Fruit fly (Drosophila melanogaster) whole organism, embryonic: ENCODE data around the gene CG31099.

ENCODE experiments used
- Atf-2 ChIP-seq: fragments of 200-800 bp; sonication (Bioruptor generic); optimal IDR thresholded peaks from 2 replicates; lab custom pipeline; 2016; ENCODE audit warnings: missing biosample characterization, missing genetic modification characterization
- CG10654 ChIP-seq: fragments of 200-800 bp; sonication (Bioruptor generic); optimal IDR thresholded peaks from 2 replicates; lab custom pipeline; 2016; ENCODE audit warnings: missing biosample characterization, missing genetic modification characterization
- CG10979 ChIP-seq: fragments of 200-800 bp; sonication (Bioruptor generic); optimal IDR thresholded peaks from 2 replicates; lab custom pipeline; 2018; ENCODE audit warnings: missing biosample characterization, mild to moderate bottlenecking, missing genetic modification characterization, moderate library complexity
- CG11093 ChIP-seq: fragments of 200-800 bp; sonication (Bioruptor generic); IDR thresholded peaks from 3 replicates; pipeline ENCODE4 v1.3.6; 2022; ENCODE audit warnings: missing biosample characterization, missing genetic modification characterization
- CG11398 ChIP-seq: fragments of 200-800 bp; sonication (Bioruptor generic); optimal IDR thresholded peaks from 2 replicates; lab custom pipeline; 2016; ENCODE audit warnings: missing biosample characterization, missing genetic modification characterization
- CG13624 ChIP-seq: fragments of 200-800 bp; sonication (Bioruptor generic); optimal IDR thresholded peaks from 2 replicates; lab custom pipeline; 2016; ENCODE audit warnings: missing biosample characterization, missing genetic modification characterization
- CG14014 ChIP-seq: fragments of 200-800 bp; sonication (Bioruptor generic); IDR thresholded peaks from 2 replicates; pipeline ENCODE4 v1.3.6; 2022; ENCODE audit warnings: missing biosample characterization, missing genetic modification characterization
- CG18599 ChIP-seq: fragments of 200-800 bp; sonication (Bioruptor generic); optimal IDR thresholded peaks from 3 replicates; lab custom pipeline; 2017; ENCODE audit warnings: missing biosample characterization, missing genetic modification characterization, mild to moderate bottlenecking, moderate library complexity, missing genetic modification reagents
- CG3065 ChIP-seq: fragments of 200-800 bp; sonication (Bioruptor generic); optimal IDR thresholded peaks from 2 replicates; lab custom pipeline; 2016; ENCODE audit warnings: missing biosample characterization, missing genetic modification characterization
- CG31388 ChIP-seq: fragments of 200-800 bp; sonication (Bioruptor generic); optimal IDR thresholded peaks from 2 replicates; lab custom pipeline; 2016; ENCODE audit warnings: missing biosample characterization, missing genetic modification characterization
- CG34422 ChIP-seq: fragments of 200-800 bp; sonication (Bioruptor generic); IDR thresholded peaks from 3 replicates; pipeline ENCODE4 v1.3.6; 2022; ENCODE audit warnings: missing biosample characterization, missing genetic modification characterization
- CG6654 ChIP-seq: fragments of 200-800 bp; sonication (Bioruptor generic); optimal IDR thresholded peaks from 2 replicates; lab custom pipeline; 2017; ENCODE audit warnings: missing biosample characterization, mild to moderate bottlenecking, missing genetic modification characterization
- CG6791 ChIP-seq: fragments of 200-800 bp; sonication (Bioruptor generic); IDR thresholded peaks from 3 replicates; pipeline ENCODE4 v1.3.6; 2022; ENCODE audit warnings: missing biosample characterization, missing genetic modification characterization; ENCODE audit not compliant: partially characterized antibody
- CG7271 ChIP-seq: fragments of 200-800 bp; sonication (Bioruptor generic); optimal IDR thresholded peaks from 2 replicates; lab custom pipeline; 2018; ENCODE audit warnings: missing biosample characterization, mild to moderate bottlenecking, missing genetic modification characterization, moderate library complexity
- CG7372 ChIP-seq: fragments of 200-800 bp; sonication (Bioruptor generic); IDR thresholded peaks from 2 replicates; pipeline ENCODE4 v1.3.6; 2022; ENCODE audit warnings: missing biosample characterization, missing genetic modification characterization
- CG8478 ChIP-seq: fragments of >200 bp; optimal IDR thresholded peaks from 2 replicates; lab custom pipeline; 2018
- CHES-1-like ChIP-seq: fragments of 200-800 bp; sonication (Bioruptor generic); optimal IDR thresholded peaks from 2 replicates; lab custom pipeline; 2016; ENCODE audit warnings: missing biosample characterization, missing genetic modification characterization
- D19A ChIP-seq: fragments of 200-800 bp; optimal IDR thresholded peaks from 3 replicates; lab custom pipeline; 2019; ENCODE audit warnings: missing biosample characterization, mild to moderate bottlenecking, missing genetic modification characterization, moderate library complexity
- E2f2 ChIP-seq: fragments of 200-800 bp; sonication (Bioruptor generic); IDR thresholded peaks from 2 replicates; pipeline ENCODE4 v1.3.6; 2022; ENCODE audit warnings: missing biosample characterization, missing genetic modification characterization
- Fer2 ChIP-seq: fragments of 200-800 bp; sonication (Bioruptor generic); optimal IDR thresholded peaks from 2 replicates; lab custom pipeline; 2018; ENCODE audit warnings: missing biosample characterization, mild to moderate bottlenecking, missing genetic modification characterization, moderate library complexity
- HLH3B ChIP-seq: fragments of 200-800 bp; sonication (Bioruptor generic); IDR thresholded peaks from 2 replicates; pipeline ENCODE4 v1.3.6; 2022; ENCODE audit warnings: missing biosample characterization, missing genetic modification characterization
- Hsf ChIP-seq: fragments of 200-800 bp; sonication (Bioruptor generic); optimal IDR thresholded peaks from 3 replicates; lab custom pipeline; 2016; ENCODE audit warnings: missing biosample characterization, missing genetic modification characterization
- caup ChIP-seq: fragments of 200-800 bp; sonication (Bioruptor generic); optimal IDR thresholded peaks from 3 replicates; lab custom pipeline; 2017; ENCODE audit warnings: missing biosample characterization, mild to moderate bottlenecking, missing genetic modification characterization, moderate library complexity; ENCODE audit not compliant: severe bottlenecking
- ci ChIP-seq: fragments of 200-800 bp; sonication (Bioruptor generic); IDR thresholded peaks from 3 replicates; pipeline ENCODE4 v1.3.6; 2022; ENCODE audit warnings: missing biosample characterization, missing genetic modification characterization
- da ChIP-seq: fragments of 200-800 bp; sonication (Bioruptor generic); optimal IDR thresholded peaks from 2 replicates; lab custom pipeline; 2016; ENCODE audit warnings: missing biosample characterization, missing genetic modification characterization
- gcm2 ChIP-seq: fragments of 200-800 bp; sonication (Bioruptor generic); optimal IDR thresholded peaks from 2 replicates; lab custom pipeline; 2016; ENCODE audit warnings: missing biosample characterization, missing genetic modification characterization
- grn ChIP-seq: fragments of 200-800 bp; sonication (Bioruptor generic); optimal IDR thresholded peaks from 3 replicates; lab custom pipeline; 2017; ENCODE audit warnings: missing biosample characterization, missing genetic modification characterization
- kah ChIP-seq: fragments of 200-800 bp; sonication (Bioruptor generic); optimal IDR thresholded peaks from 2 replicates; lab custom pipeline; 2018; ENCODE audit warnings: missing biosample characterization, mild to moderate bottlenecking, missing genetic modification characterization
- lbe ChIP-seq: fragments of 200-800 bp; sonication (Bioruptor generic); optimal IDR thresholded peaks from 2 replicates; lab custom pipeline; 2016; ENCODE audit warnings: missing biosample characterization, mild to moderate bottlenecking, missing genetic modification characterization
- lov ChIP-seq, 2 experiments: fragments of 200-800 bp in 1 of 2; fragments of >200 bp in 1 of 2; sonication (Bioruptor generic) in 1 of 2; IDR thresholded peaks in 1 of 2; optimal IDR thresholded peaks in 1 of 2; 2 replicates in 1 of 2; 3 replicates in 1 of 2; pipeline versions ENCODE4 v1.3.6 to Lab custom; 2017 to 2022; ENCODE audit warnings: missing biosample characterization in 1 of 2, missing genetic modification characterization in 1 of 2
- mirr ChIP-seq: fragments of 200-800 bp; sonication (Bioruptor generic); optimal IDR thresholded peaks from 3 replicates; lab custom pipeline; 2018; ENCODE audit warnings: missing biosample characterization, mild to moderate bottlenecking, missing genetic modification characterization
- nerfin-2 ChIP-seq: fragments of 200-800 bp; sonication (Bioruptor generic); IDR thresholded peaks from 2 replicates; pipeline ENCODE4 v1.3.6; 2022; ENCODE audit warnings: missing biosample characterization, missing genetic modification characterization; ENCODE audit not compliant: partially characterized antibody
- run ChIP-seq: fragments of 200-800 bp; sonication (Bioruptor generic); optimal IDR thresholded peaks from 3 replicates; lab custom pipeline; 2018; ENCODE audit warnings: missing biosample characterization, mild to moderate bottlenecking, missing genetic modification characterization
- sens ChIP-seq: fragments of 200-800 bp; sonication (Bioruptor generic); peaks from one replicate; lab custom pipeline; 2016; ENCODE audit warnings: missing biosample characterization, missing genetic modification characterization
- sug ChIP-seq: fragments of 200-800 bp; optimal IDR thresholded peaks from 2 replicates; lab custom pipeline; 2019; ENCODE audit warnings: missing biosample characterization, mild to moderate bottlenecking, missing genetic modification characterization, moderate library complexity
- unc-4 ChIP-seq: fragments of 200-800 bp; sonication (Bioruptor generic); IDR thresholded peaks from 2 replicates; pipeline ENCODE4 v1.3.6; 2022; ENCODE audit warnings: missing biosample characterization, missing genetic modification characterization; ENCODE audit not compliant: partially characterized antibody
- zf30C ChIP-seq: fragments of 200-800 bp; sonication (Bioruptor generic); optimal IDR thresholded peaks from 3 replicates; lab custom pipeline; 2018; ENCODE audit warnings: missing biosample characterization, mild to moderate bottlenecking, missing genetic modification characterization

Gene CG31099

dm6 chr3R:25260670-25261069 lies 50.1 kb downstream of the CG31099 start (continued):
- TF ChIP-seq caup (GFP tag; lab: Kevin White, UChicago) (no peak), CG13624 (GFP tag; lab: Kevin White, UChicago) (no peak), CG7271 (no peak), E2f2 (GFP tag; lab: Robert Waterston, UW) (no peak), nerfin-2 (GFP tag; lab: Robert Waterston, UW) (no peak), CG34422 (GFP tag; lab: Robert Waterston, UW) (no peak), CG10654 (GFP tag; lab: Kevin White, UChicago) (no peak), kah (GFP tag; lab: Kevin White, UChicago) (no peak), D19A (peak; percentile 52), lov (optimal IDR thresholded peaks at IDR 0.05; lab: Kevin White, UChicago) (no peak), lov (GFP tag; IDR thresholded peaks at IDR 0.05; lab: Robert Waterston, UW) (no peak), HLH3B (GFP tag; lab: Robert Waterston, UW) (no peak), Fer2 (tag; lab: Kevin White, UChicago) (no peak), CG7372 (GFP tag; lab: Robert Waterston, UW) (no peak), Hsf (GFP tag; lab: Kevin White, UChicago) (no peak), sens (peak; percentile 48), CHES-1-like (GFP tag; lab: Kevin White, UChicago) (no peak), run (tag; lab: Kevin White, UChicago) (no peak), CG18599 (GFP tag; lab: Kevin White, UChicago) (no peak), da (GFP tag; lab: Kevin White, UChicago) (no peak), Atf-2 (GFP tag; lab: Kevin White, UChicago) (no peak), CG11398 (GFP tag; lab: Kevin White, UChicago) (no peak), CG10979 (tag; lab: Kevin White, UChicago) (no peak), CG3065 (GFP tag; lab: Kevin White, UChicago) (no peak), CG11093 (GFP tag; lab: Robert Waterston, UW) (no peak), CG8478 (no peak), zf30C (GFP tag; lab: Kevin White, UChicago) (no peak), ci (GFP tag; lab: Robert Waterston, UW) (no peak), CG31388 (no peak), unc-4 (GFP tag; lab: Robert Waterston, UW) (no peak), CG6791 (GFP tag; lab: Robert Waterston, UW) (no peak), lbe (GFP tag; lab: Kevin White, UChicago) (peak; percentile 21), mirr (peak; percentile 93), gcm2 (GFP tag; lab: Kevin White, UChicago) (no peak), CG6654 (GFP tag; lab: Kevin White, UChicago) (no peak), CG14014 (GFP tag; lab: Robert Waterston, UW) (no peak), grn (GFP tag; lab: Kevin White, UChicago) (peak; percentile 53), sug (tag; lab: Kevin White, UChicago) (no peak)
